Worm (Caenorhabditis elegans) whole organism, L4/young adult: ENCODE data around the gene F22E5.12.

ENCODE experiments used
- W03F9.2 ChIP-seq: fragments of 150-350 bp; optimal IDR thresholded peaks from 2 replicates; lab custom pipeline; 2014; ENCODE audit warnings: missing biosample characterization, missing genetic modification characterization
- dao-5 ChIP-seq: sonication (generic microtip); optimal IDR thresholded peaks from 2 replicates; lab custom pipeline; 2016; ENCODE audit warnings: missing genotype, missing genetic modification characterization, moderate library complexity, missing compliant biosample characterization

DNA sequence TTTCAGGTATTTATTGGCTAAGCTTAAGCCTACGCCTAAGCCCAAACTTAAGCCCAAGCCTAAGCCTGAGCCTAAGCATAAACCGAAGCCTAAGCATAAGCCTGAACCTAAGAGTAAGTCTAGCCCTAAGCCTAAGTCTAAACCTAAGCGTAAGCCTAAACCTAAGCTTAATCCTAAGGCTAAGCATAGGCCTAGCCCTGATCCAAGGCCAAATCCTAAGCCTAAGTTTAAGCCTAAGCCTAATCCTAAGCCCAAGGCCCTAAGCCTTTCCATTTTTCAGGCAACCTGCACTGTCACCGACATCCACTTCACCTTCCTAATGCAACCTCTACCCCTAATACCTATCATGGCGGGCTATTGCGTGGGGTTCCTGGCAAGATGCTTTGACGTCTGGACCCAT, 35.6 kb downstream of the F22E5.12 start:
- TF ChIP-seq W03F9.2 (no peak), dao-5 (tag; lab: Kevin White, UChicago) (no peak)
